Fruit fly (Drosophila melanogaster): ENCODE results near the gene CG17078.

The CG17078 gene

dm6 chr2L:297480-298284 is 19.6 kb upstream of the CG17078 start, which contains the start of gene Pi3K21B (continued):
- TF ChIP-seq inv (GFP tag; IDR thresholded peaks at IDR 0.05; ENCODE audit: partially characterized antibody) (no peak), chn (GFP tag; optimal IDR thresholded peaks at IDR 0.05) (peak; percentile 91), p53 (GFP tag; optimal IDR thresholded peaks at IDR 0.05) (peak; percentile 36), bab2 (GFP tag; optimal IDR thresholded peaks at IDR 0.05) (peak; percentile 96), Hand (GFP tag; optimal IDR thresholded peaks at IDR 0.05) (peak; percentile 73), D (optimal IDR thresholded peaks at IDR 0.05) (no peak), D (GFP tag; optimal IDR thresholded peaks at IDR 0.05) (peak; percentile 77), CG3407 (GFP tag; optimal IDR thresholded peaks at IDR 0.05) (peak; percentile 77), CG9932 (GFP tag; IDR thresholded peaks at IDR 0.05) (peak; percentile 97), gro (GFP tag; optimal IDR thresholded peaks at IDR 0.05) (peak; percentile 91), gsb (GFP tag; IDR thresholded peaks at IDR 0.05) (0 out of 2 replicates have a peak, but pooled peaks have one; percentile 38), Blimp-1 (GFP tag; optimal IDR thresholded peaks at IDR 0.05) (peak; percentile 87), wor (GFP tag; IDR thresholded peaks at IDR 0.05) (peak; percentile 75), B-H2 (GFP tag; optimal IDR thresholded peaks at IDR 0.05) (peak; percentile 94), CG33557 (GFP tag; optimal IDR thresholded peaks at IDR 0.05) (peak; percentile 86), CG11085 (GFP tag; IDR thresholded peaks at IDR 0.05) (peak; percentile 54; the same call in 1 of the 2 replicates), pb (GFP tag; optimal IDR thresholded peaks at IDR 0.05) (peak; percentile 90), Med (GFP tag) (peak; percentile 99), CG10366 (GFP tag; IDR thresholded peaks at IDR 0.05) (peak; percentile 83), CG17385 (GFP tag; optimal IDR thresholded peaks at IDR 0.05) (peak; percentile 83), Poxn (GFP tag; IDR thresholded peaks at IDR 0.05) (peak; percentile 60; the same call in 1 of the 2 replicates), Xbp1 (GFP tag; optimal IDR thresholded peaks at IDR 0.05) (peak; percentile 95), CG18476 (GFP tag; optimal IDR thresholded peaks at IDR 0.05) (peak; percentile 79), MBD-R2 (GFP tag; IDR thresholded peaks at IDR 0.05) (peak; percentile 76; the same call in 1 of the 2 replicates), Sin3A (optimal IDR thresholded peaks at IDR 0.05) (peak; percentile 77), CG8924 (tag; optimal IDR thresholded peaks at IDR 0.05) (peak; percentile 90), CHES-1-like (GFP tag; optimal IDR thresholded peaks at IDR 0.05) (peak; percentile 87), PHDP (tag; optimal IDR thresholded peaks at IDR 0.05) (peak; percentile 89), CG10543 (GFP tag; optimal IDR thresholded peaks at IDR 0.05) (peak; percentile 92), dimm (GFP tag; IDR thresholded peaks at IDR 0.05) (peak; percentile 64), ash1 (GFP tag; optimal IDR thresholded peaks at IDR 0.05) (peak; percentile 69), nau (GFP tag; optimal IDR thresholded peaks at IDR 0.05) (peak; percentile 54), ERR (GFP tag; optimal IDR thresholded peaks at IDR 0.05) (peak; percentile 81), CG8359 (GFP tag; optimal IDR thresholded peaks at IDR 0.05; ENCODE audit: borderline replicate concordance) (peak; percentile 58), Kr (GFP tag; optimal IDR thresholded peaks at IDR 0.05) (no peak), TFAM (GFP tag; optimal IDR thresholded peaks at IDR 0.05) (no peak), CG4617 (GFP tag; optimal IDR thresholded peaks at IDR 0.05; ENCODE audit: borderline replicate concordance) (peak; percentile 97), CG17186 (GFP tag; optimal IDR thresholded peaks at IDR 0.05) (peak; percentile 87), CG10274 (GFP tag; optimal IDR thresholded peaks at IDR 0.05) (peak; percentile 50), ems (GFP tag; optimal IDR thresholded peaks at IDR 0.05) (peak; percentile 93), CG8765 (GFP tag; IDR thresholded peaks at IDR 0.05) (peak; percentile 59), Sox100B (GFP tag; optimal IDR thresholded peaks at IDR 0.05) (peak; percentile 90), cad (GFP tag; optimal IDR thresholded peaks at IDR 0.05) (no peak), tna (GFP tag; IDR thresholded peaks at IDR 0.05; ENCODE audit: partially characterized antibody) (no peak), amos (GFP tag; IDR thresholded peaks at IDR 0.05; ENCODE audit: partially characterized antibody) (no peak; the same call in 1 of the 2 replicates), CG10979 (tag; optimal IDR thresholded peaks at IDR 0.05) (peak; percentile 80), ind (GFP tag; optimal IDR thresholded peaks at IDR 0.05) (peak; percentile 92), kay (GFP tag; optimal IDR thresholded peaks at IDR 0.05) (peak; percentile 91), CG10654 (GFP tag; optimal IDR thresholded peaks at IDR 0.05) (peak; percentile 86)
